Worm (Caenorhabditis elegans): Measurements from ENCODE around the gene D1005.5.

DNA sequence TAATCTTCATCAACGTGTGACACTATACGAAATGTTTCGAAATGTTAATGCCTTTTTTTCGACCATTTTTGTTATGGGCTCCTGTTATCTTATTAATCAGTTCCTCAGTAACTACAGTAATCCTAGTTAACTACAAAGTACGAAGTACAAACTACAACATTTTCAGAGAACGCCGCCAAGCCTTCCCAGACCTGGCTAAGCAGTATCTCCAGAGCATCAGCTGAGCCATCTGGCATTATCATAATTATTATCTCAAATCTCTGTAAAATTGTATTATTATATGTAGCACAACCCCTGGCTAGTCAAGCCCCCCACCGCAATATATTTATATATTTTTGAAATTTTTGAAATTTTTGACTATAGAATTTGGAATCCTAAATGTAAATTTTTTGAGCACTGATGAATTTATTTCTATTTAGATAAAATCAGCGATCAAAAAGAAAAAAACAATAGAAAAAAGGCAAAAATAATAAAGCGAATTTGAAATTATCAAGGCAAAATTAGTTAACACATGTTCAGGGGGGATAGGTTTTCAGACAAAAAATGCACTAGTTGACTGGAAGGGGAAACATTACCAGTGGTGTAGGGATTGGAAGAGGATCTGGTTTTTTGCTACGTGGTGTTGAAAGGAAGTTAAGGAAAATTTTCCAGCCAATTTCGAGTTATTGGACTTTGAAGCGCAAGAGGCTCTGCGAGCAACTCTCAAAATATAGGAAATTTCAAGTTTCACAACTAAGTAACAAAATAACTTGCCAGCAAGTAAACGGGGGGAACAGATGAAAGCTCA, 20.8 kb downstream of the D1005.5 start:
- TF ChIP-seq M03D4.4 (tag; optimal IDR thresholded peaks at IDR 0.05) (no peak), sptf-1 (tag; optimal IDR thresholded peaks at IDR 0.05) (no peak), mep-1 (tag; optimal IDR thresholded peaks at IDR 0.05) (no peak), lsy-2 (tag; optimal IDR thresholded peaks at IDR 0.05) (no peak), snpc-4 (tag; optimal IDR thresholded peaks at IDR 0.05) (no peak), elt-1 (tag; optimal IDR thresholded peaks at IDR 0.05; ENCODE audit: borderline replicate concordance, insufficient read depth) (no peak), elt-3 (tag; optimal IDR thresholded peaks at IDR 0.05) (no peak), ceh-39 (tag; optimal IDR thresholded peaks at IDR 0.05) (no peak), lin-13 (tag; optimal IDR thresholded peaks at IDR 0.05) (no peak)

Measured in whole organism, mixed stage, embryonic.